Worm (Caenorhabditis elegans) whole organism, L4 larva: ENCODE measurements around the gene C56C10.6.
A peak's percentile ranks its signal among the peaks of the same experiment; 100 is the strongest.

Source experiments
- F10B5.3 ChIP-seq: sonication (generic microtip); optimal IDR thresholded peaks from 2 replicates; lab custom pipeline; 2016; ENCODE audit warnings: mild to moderate bottlenecking, missing genetic modification characterization, missing compliant biosample characterization
- F37D6.2 ChIP-seq: sonication (generic microtip); optimal IDR thresholded peaks from 2 replicates; lab custom pipeline; 2016; ENCODE audit warnings: mild to moderate bottlenecking, missing genetic modification characterization, missing compliant biosample characterization
- F49E8.2 ChIP-seq: sonication (generic microtip); optimal IDR thresholded peaks from 2 replicates; lab custom pipeline; 2016; ENCODE audit warnings: missing compliant biosample characterization, mild to moderate bottlenecking, missing genetic modification characterization, borderline replicate concordance
- T20F7.1 ChIP-seq: fragments of 200-800 bp; sonication (Bioruptor generic); optimal IDR thresholded peaks from 2 replicates; lab custom pipeline; 2018; ENCODE audit warnings: mild to moderate bottlenecking, missing genetic modification characterization, missing compliant biosample characterization
- T26A8.4 ChIP-seq: fragments of 200-800 bp; sonication (Bioruptor generic); IDR thresholded peaks from 2 replicates; pipeline ENCODE4 v1.3.6; 2022; ENCODE audit warnings: missing genetic modification characterization, missing compliant biosample characterization
- Y48G9A.11 ChIP-seq: fragments of 200-800 bp; sonication (Bioruptor generic); IDR thresholded peaks from 2 replicates; pipeline ENCODE4 v1.3.6; 2022; ENCODE audit warnings: missing genetic modification reagents, missing genetic modification characterization, missing compliant biosample characterization
- Y5F2A.4 ChIP-seq: fragments of 200-800 bp; sonication (Bioruptor generic); optimal IDR thresholded peaks from 2 replicates; lab custom pipeline; 2018; ENCODE audit warnings: mild to moderate bottlenecking, missing genetic modification characterization, missing compliant biosample characterization
- Y75B8A.6 ChIP-seq: fragments of 200-800 bp; sonication (Bioruptor generic); IDR thresholded peaks from 2 replicates; pipeline ENCODE4 v1.3.6; 2022; ENCODE audit warnings: missing genetic modification reagents, missing genetic modification characterization, missing compliant biosample characterization
- ZK337.2 ChIP-seq: fragments of 200-800 bp; sonication (Bioruptor generic); IDR thresholded peaks from 2 replicates; pipeline ENCODE4 v1.3.6; 2022; ENCODE audit warnings: missing genetic modification reagents, missing genetic modification characterization, missing compliant biosample characterization
- ZK546.5 ChIP-seq, 2 experiments: sonication (generic microtip); optimal IDR thresholded peaks; 2 replicates each; lab custom pipeline; 2017; ENCODE audit warnings: missing biosample characterization in 2 of 2, missing genetic modification characterization in 2 of 2
- aha-1 ChIP-seq: fragments of 150-350 bp; peaks from one replicate; lab custom pipeline; 2014; ENCODE audit warnings: missing biosample characterization, missing genetic modification characterization
- arid-1 ChIP-seq: fragments of 200-800 bp; sonication (Bioruptor generic); conservative IDR thresholded peaks from 2 replicates; pipeline ENCODE4 v1.3.6; 2022; ENCODE audit warnings: missing genetic modification reagents, missing genetic modification characterization, missing compliant biosample characterization
- attf-4 ChIP-seq: sonication (generic microtip); optimal IDR thresholded peaks from 3 replicates; lab custom pipeline; 2017; ENCODE audit warnings: missing biosample characterization, missing genetic modification characterization
- ceh-20 ChIP-seq: fragments of 200-800 bp; sonication (Bioruptor generic); IDR thresholded peaks from 2 replicates; pipeline ENCODE4 v1.3.6; 2022; ENCODE audit warnings: missing genetic modification reagents, missing genetic modification characterization, missing compliant biosample characterization
- ceh-32 ChIP-seq: sonication (generic microtip); optimal IDR thresholded peaks from 2 replicates; lab custom pipeline; 2016; ENCODE audit warnings: mild to moderate bottlenecking, missing genetic modification characterization, missing compliant biosample characterization; ENCODE audit not compliant: poor library complexity
- cey-2 ChIP-seq: sonication (generic microtip); optimal IDR thresholded peaks from 3 replicates; lab custom pipeline; 2017; ENCODE audit warnings: missing genetic modification characterization, mild to moderate bottlenecking, missing compliant biosample characterization, antibody characterized with exemption, borderline replicate concordance; ENCODE audit not compliant: insufficient read depth
- ctbp-1 ChIP-seq: fragments of 200-800 bp; sonication (Bioruptor generic); IDR thresholded peaks from 2 replicates; pipeline ENCODE4 v1.3.6; 2022; ENCODE audit warnings: missing genetic modification reagents, missing genetic modification characterization, missing compliant biosample characterization
- daf-19 ChIP-seq: fragments of 200-800 bp; sonication (Bioruptor generic); conservative IDR thresholded peaks from 2 replicates; pipeline ENCODE4 v1.3.6; 2022; ENCODE audit warnings: missing genetic modification characterization, missing compliant biosample characterization
- dmd-8 ChIP-seq: fragments of 200-800 bp; sonication (Bioruptor generic); IDR thresholded peaks from 2 replicates; pipeline ENCODE4 v1.3.6; 2022; ENCODE audit warnings: missing genetic modification characterization, missing compliant biosample characterization
- dpl-1 ChIP-seq: fragments of 150-350 bp; optimal IDR thresholded peaks from 2 replicates; lab custom pipeline; 2014; ENCODE audit warnings: missing biosample characterization, missing genetic modification reagents, missing genetic modification characterization
- duxl-1 ChIP-seq: sonication (generic microtip); optimal IDR thresholded peaks from 2 replicates; lab custom pipeline; 2016; ENCODE audit warnings: mild to moderate bottlenecking, missing genetic modification characterization, moderate library complexity, missing compliant biosample characterization; ENCODE audit not compliant: poor library complexity
- dve-1 ChIP-seq: sonication (generic microtip); optimal IDR thresholded peaks from 2 replicates; lab custom pipeline; 2017; ENCODE audit warnings: antibody characterized with exemption, mild to moderate bottlenecking, missing genetic modification characterization, missing compliant biosample characterization; ENCODE audit not compliant: insufficient read depth
- hlh-30 ChIP-seq: sonication (generic microtip); optimal IDR thresholded peaks from 2 replicates; lab custom pipeline; 2017; ENCODE audit warnings: antibody characterized with exemption, mild to moderate bottlenecking, missing genetic modification characterization, missing compliant biosample characterization; ENCODE audit not compliant: insufficient read depth
- lir-3 ChIP-seq: sonication (generic microtip); optimal IDR thresholded peaks from 2 replicates; lab custom pipeline; 2016; ENCODE audit warnings: mild to moderate bottlenecking, missing genetic modification characterization, missing compliant biosample characterization
- lsy-2 ChIP-seq, 2 experiments: fragments of 150-350 bp in 1 of 2; sonication (generic microtip) in 1 of 2; optimal IDR thresholded peaks; 2 replicates each; lab custom pipeline; 2014 to 2017; ENCODE audit warnings: missing biosample characterization in 2 of 2, missing genetic modification characterization in 2 of 2
- madf-5 ChIP-seq, 2 experiments: fragments of 200-800 bp; sonication (Bioruptor generic); IDR thresholded peaks; 2 replicates each; pipeline ENCODE4 v1.3.6; 2022; ENCODE audit warnings: missing compliant biosample characterization in 2 of 2, missing genetic modification characterization in 2 of 2
- mdl-1 ChIP-seq, 2 experiments: fragments of 150-350 bp in 1 of 2; sonication (generic microtip) in 1 of 2; optimal IDR thresholded peaks; 2 replicates each; lab custom pipeline; 2014 to 2017; ENCODE audit warnings: missing biosample characterization in 2 of 2, missing genetic modification characterization in 2 of 2
- mdt-29 ChIP-seq: fragments of 200-800 bp; sonication (Bioruptor generic); IDR thresholded peaks from 2 replicates; pipeline ENCODE4 v1.3.6; 2022; ENCODE audit warnings: missing genetic modification reagents, missing genetic modification characterization, missing compliant biosample characterization
- mes-2 ChIP-seq: sonication (generic microtip); optimal IDR thresholded peaks from 2 replicates; lab custom pipeline; 2016; ENCODE audit warnings: missing genotype, mild to moderate bottlenecking, missing genetic modification characterization, missing compliant biosample characterization; ENCODE audit not compliant: poor library complexity, severe bottlenecking
- mxl-2 ChIP-seq: fragments of 200-800 bp; sonication (Bioruptor generic); conservative IDR thresholded peaks from 2 replicates; pipeline ENCODE4 v1.3.6; 2022; ENCODE audit warnings: missing genetic modification reagents, missing genetic modification characterization, missing compliant biosample characterization
- nhr-10 ChIP-seq: fragments of 150-350 bp; optimal IDR thresholded peaks from 2 replicates; lab custom pipeline; 2014; ENCODE audit warnings: missing biosample characterization, missing genetic modification characterization
- nhr-102 ChIP-seq: sonication (generic microtip); optimal IDR thresholded peaks from 2 replicates; lab custom pipeline; 2016; ENCODE audit warnings: mild to moderate bottlenecking, missing genetic modification characterization, moderate library complexity, missing compliant biosample characterization
- nhr-111 ChIP-seq: fragments of 200-800 bp; sonication (Bioruptor generic); optimal IDR thresholded peaks from 2 replicates; lab custom pipeline; 2018; ENCODE audit warnings: mild to moderate bottlenecking, missing genetic modification characterization, missing compliant biosample characterization
- nhr-237 ChIP-seq: sonication (generic microtip); optimal IDR thresholded peaks from 2 replicates; lab custom pipeline; 2017; ENCODE audit warnings: missing biosample characterization, missing genetic modification characterization
- nhr-41 ChIP-seq: fragments of 200-800 bp; sonication (Bioruptor generic); IDR thresholded peaks from 2 replicates; pipeline ENCODE4 v1.3.6; 2022; ENCODE audit warnings: missing genetic modification reagents, missing genetic modification characterization, missing compliant biosample characterization
- nhr-6 ChIP-seq: fragments of 150-350 bp; optimal IDR thresholded peaks from 2 replicates; lab custom pipeline; 2014; ENCODE audit warnings: missing biosample characterization, missing genetic modification characterization
- php-3 ChIP-seq: fragments of 200-800 bp; sonication (Bioruptor generic); IDR thresholded peaks from 2 replicates; pipeline ENCODE4 v1.3.6; 2022; ENCODE audit warnings: missing genetic modification reagents, missing genetic modification characterization, missing compliant biosample characterization
- rbr-2 ChIP-seq: sonication (generic microtip); optimal IDR thresholded peaks from 2 replicates; lab custom pipeline; 2016; ENCODE audit warnings: missing genotype, missing genetic modification characterization, missing compliant biosample characterization
- skn-1 ChIP-seq: fragments of 150-350 bp; optimal IDR thresholded peaks from 2 replicates; lab custom pipeline; 2014; ENCODE audit warnings: missing biosample characterization, missing genetic modification characterization
- snpc-4 ChIP-seq: fragments of 150-350 bp; optimal IDR thresholded peaks from 2 replicates; lab custom pipeline; 2014; ENCODE audit warnings: missing biosample characterization, missing genetic modification characterization
- spr-3 ChIP-seq: fragments of 200-800 bp; sonication (Bioruptor generic); optimal IDR thresholded peaks from 2 replicates; lab custom pipeline; 2018; ENCODE audit warnings: mild to moderate bottlenecking, missing genetic modification characterization, missing compliant biosample characterization
- unc-62 ChIP-seq, 3 experiments: fragments of 150-350 bp in 1 of 3; sonication (generic microtip); optimal IDR thresholded peaks in 2 of 3; peaks in 1 of 3; 1 replicate in 1 of 3; 2 replicates in 2 of 3; lab custom pipeline; 2014 to 2017; ENCODE audit warnings: missing biosample characterization in 3 of 3, missing genetic modification characterization in 3 of 3, missing genetic modification reagents in 3 of 3, missing genotype in 1 of 3
- zip-2 ChIP-seq: fragments of 150-350 bp; optimal IDR thresholded peaks from 2 replicates; lab custom pipeline; 2014; ENCODE audit warnings: missing biosample characterization, missing genetic modification characterization
- ztf-11 ChIP-seq: fragments of 150-350 bp; optimal IDR thresholded peaks from 2 replicates; lab custom pipeline; 2014; ENCODE audit warnings: missing biosample characterization, missing genetic modification characterization

C56C10.6 gene

ce11 chrII:6535957-6536424 is 45.1 kb downstream of the C56C10.6 start, which contains the start of gene utp-20 (continued):
- TF ChIP-seq T20F7.1 (peak; percentile 46), hlh-30 (tag; lab: Kevin White, UChicago) (peak; percentile 83), Y5F2A.4 (GFP tag; lab: Kevin White, UChicago) (no peak), zip-2 (no peak), dpl-1 (GFP tag; lab: Kevin White, UChicago) (peak; percentile 88), Y48G9A.11 (GFP tag; lab: Robert Waterston, UW) (no peak), nhr-102 (tag; lab: Kevin White, UChicago) (no peak), daf-19 (GFP tag; lab: Robert Waterston, UW) (no peak), arid-1 (GFP tag; lab: Robert Waterston, UW) (no peak), cey-2 (tag; lab: Kevin White, UChicago) (no peak), madf-5 (GFP tag; IDR thresholded peaks at IDR 0.05; lab: Robert Waterston, UW) (no peak), nhr-111 (no peak), nhr-237 (tag; lab: Kevin White, UChicago) (no peak), skn-1 (tag; lab: Kevin White, UChicago) (no peak), Y75B8A.6 (no peak), mes-2 (tag; lab: Kevin White, UChicago) (no peak), lir-3 (no peak), lsy-2 (tag; optimal IDR thresholded peaks at IDR 0.05; lab: Kevin White, UChicago) (no peak), attf-4 (tag; lab: Kevin White, UChicago) (no peak), duxl-1 (tag; lab: Kevin White, UChicago) (no peak), aha-1 (tag; lab: Kevin White, UChicago) (no peak), ztf-11 (no peak), T26A8.4 (GFP tag; lab: Robert Waterston, UW) (no peak), ZK337.2 (GFP tag; lab: Robert Waterston, UW) (no peak), mxl-2 (GFP tag; lab: Robert Waterston, UW) (no peak), ctbp-1 (GFP tag; lab: Robert Waterston, UW) (no peak), snpc-4 (tag; lab: Kevin White, UChicago) (no peak), mdl-1 (tag; optimal IDR thresholded peaks at IDR 0.05; lab: Kevin White, UChicago) (peak; percentile 32 to 62), dmd-8 (GFP tag; lab: Robert Waterston, UW) (no peak), spr-3 (GFP tag; lab: Kevin White, UChicago) (no peak), F37D6.2 (tag; lab: Kevin White, UChicago) (no peak), F49E8.2 (tag; lab: Kevin White, UChicago) (no peak), nhr-10 (tag; lab: Kevin White, UChicago) (no peak), ceh-32 (tag; lab: Kevin White, UChicago) (no peak), nhr-6 (peak; percentile 13)

DNA sequence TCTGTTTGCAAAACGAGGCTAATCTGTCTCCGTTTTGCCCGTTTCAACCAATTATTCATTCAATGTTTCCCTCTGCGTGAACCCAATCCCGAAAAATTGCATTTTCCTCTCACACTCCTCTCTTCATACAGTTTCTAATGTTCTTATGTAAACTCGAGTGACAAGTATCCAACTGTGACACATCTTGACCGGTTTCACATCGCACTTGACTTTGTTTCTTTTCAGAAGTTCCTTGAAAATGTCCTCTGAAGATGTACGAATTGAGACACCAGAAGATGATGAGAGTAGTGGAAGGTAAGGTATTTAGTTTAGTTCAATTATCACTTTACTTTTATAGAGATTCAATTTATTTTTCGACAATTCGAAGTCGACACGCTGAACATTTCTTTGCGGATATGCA is 49.2 kb downstream of the C56C10.6 start, which contains the start of gene abcx-1:
Gene abcx-1 (plus strand): TSS at position 224 of the 400 bp plus-strand sequence.
- no peak for TF ChIP-seq ceh-20 (GFP tag; lab: Robert Waterston, UW)
- TF ChIP-seq unc-62 (GFP tag; optimal IDR thresholded peaks at IDR 0.05 in 1 of 2; lab: Kevin White, UChicago): peak in 1 of 2 experiments; percentile 91
- TF ChIP-seq unc-62 (tag; optimal IDR thresholded peaks at IDR 0.05; lab: Kevin White, UChicago): no peak

- no peak for TF ChIP-seq nhr-111
- TF ChIP-seq nhr-41 (GFP tag; lab: Robert Waterston, UW): no peak
- TF ChIP-seq ztf-11: no peak
- no peak for TF ChIP-seq ZK337.2 (GFP tag; lab: Robert Waterston, UW)
- no peak for TF ChIP-seq F10B5.3 (tag; lab: Kevin White, UChicago)
- TF ChIP-seq ZK546.5 (tag; optimal IDR thresholded peaks at IDR 0.05; lab: Kevin White, UChicago): no peak
- TF ChIP-seq mdt-29: no peak
- no peak for TF ChIP-seq php-3 (GFP tag; lab: Robert Waterston, UW)
- TF ChIP-seq duxl-1 (tag; lab: Kevin White, UChicago): no peak
- no peak for TF ChIP-seq dve-1 (tag; lab: Kevin White, UChicago)
- TF ChIP-seq rbr-2: no peak
Measured at ce11 chrII:6531527-6531926, 49.6 kb downstream of the C56C10.6 start, which contains the start of gene abch-1. Gene abch-1 (minus strand): TSS chrII:6531627.
